ENCODE assay signal across 4 fruit fly cellular contexts in the genomic region with DNA sequence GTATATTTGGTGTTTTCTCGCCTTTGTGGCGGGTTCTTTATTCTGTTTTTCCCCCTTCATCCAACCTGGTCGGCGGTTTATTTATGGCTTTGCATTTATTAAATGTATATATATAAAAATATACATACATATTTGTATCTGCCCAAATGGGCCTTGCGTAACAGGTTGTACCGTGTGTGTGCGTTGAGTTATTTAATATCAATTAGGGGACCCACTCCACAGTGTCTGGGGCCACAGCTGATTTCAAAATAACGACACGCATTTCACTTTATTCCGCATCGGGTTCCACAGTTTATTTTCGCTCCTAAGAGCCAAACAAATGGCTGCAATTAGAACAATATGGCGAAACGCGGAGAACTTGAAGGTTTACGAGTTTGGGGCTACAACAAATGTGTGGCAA.
TF ChIP-seq lines count a peak whose summit lies in the region.

No protein-coding gene starts in this region.

- TF ChIP-seq CTCF in whole organism, embryonic (GFP tag; optimal IDR thresholded peaks at IDR 0.05; lab: Kevin White, UChicago): no peak

TF ChIP-seq in whole organism, adult, 20 proteins besides CTCF, POLR2A, EP300 and RAD21:
- no peak for TF ChIP-seq CG5204 (GFP tag; optimal IDR thresholded peaks at IDR 0.05; lab: Kevin White, UChicago)
- peak; percentile 19 for TF ChIP-seq tj (GFP tag; optimal IDR thresholded peaks at IDR 0.05; lab: Kevin White, UChicago)
TF ChIP-seq in whole organism, adult: peak in this region for 1.

TF ChIP-seq in whole organism, embryonic, 481 proteins besides CTCF, POLR2A, EP300 and RAD21:
- peak; percentile 72; the same call in 1 of the 4 replicates for TF ChIP-seq chinmo (GFP tag; IDR thresholded peaks at IDR 0.05; lab: Robert Waterston, UW; ENCODE audit: partially characterized antibody)
- no peak for TF ChIP-seq CG10147 (GFP tag; optimal IDR thresholded peaks at IDR 0.05; lab: Kevin White, UChicago)
- TF ChIP-seq pho (GFP tag; optimal IDR thresholded peaks at IDR 0.05; lab: Kevin White, UChicago): no peak
- TF ChIP-seq sd (tag; optimal IDR thresholded peaks at IDR 0.05; lab: Kevin White, UChicago): peak; percentile 40
- TF ChIP-seq CG9797 (GFP tag; optimal IDR thresholded peaks at IDR 0.05; lab: Kevin White, UChicago): no peak
- TF ChIP-seq CG2116 (GFP tag; optimal IDR thresholded peaks at IDR 0.05; lab: Kevin White, UChicago): no peak
- TF ChIP-seq zen (tag; optimal IDR thresholded peaks at IDR 0.05; lab: Kevin White, UChicago): no peak
- TF ChIP-seq kah (GFP tag; optimal IDR thresholded peaks at IDR 0.05; lab: Kevin White, UChicago): peak; percentile 35
- no peak for TF ChIP-seq Oaz (GFP tag; IDR thresholded peaks at IDR 0.05; lab: Robert Waterston, UW)
- no peak for TF ChIP-seq Med (GFP tag; lab: Kevin White, UChicago)
- TF ChIP-seq hbn (GFP tag; IDR thresholded peaks at IDR 0.05; lab: Robert Waterston, UW; ENCODE audit: partially characterized antibody): no peak
- peak; percentile 22 for TF ChIP-seq salm (tag; optimal IDR thresholded peaks at IDR 0.05; lab: Kevin White, UChicago)
- no peak for TF ChIP-seq CG3065 (GFP tag; optimal IDR thresholded peaks at IDR 0.05; lab: Kevin White, UChicago)
- TF ChIP-seq cwo (GFP tag; optimal IDR thresholded peaks at IDR 0.05; lab: Kevin White, UChicago): no peak
- peak; percentile 23 for TF ChIP-seq sqz (GFP tag; optimal IDR thresholded peaks at IDR 0.05; lab: Kevin White, UChicago)
- peak in 1 of 2 experiments; percentile 61 for TF ChIP-seq Pdp1 (GFP tag; optimal IDR thresholded peaks at IDR 0.05; lab: Kevin White, UChicago)
- peak in 1 of 2 experiments; percentile 70 for TF ChIP-seq Hr78 (GFP tag; optimal IDR thresholded peaks at IDR 0.05; lab: Kevin White, UChicago)

TF ChIP-seq in whole organism, prepupa, 60 proteins besides CTCF, POLR2A, EP300 and RAD21:
- TF ChIP-seq Sox15 (GFP tag; optimal IDR thresholded peaks at IDR 0.05; lab: Kevin White, UChicago) (no peak), vri (GFP tag; optimal IDR thresholded peaks at IDR 0.05; lab: Kevin White, UChicago) (peak; percentile 8), Eip78C (GFP tag; lab: Kevin White, UChicago) (no peak), svp (GFP tag; lab: Kevin White, UChicago) (no peak)

TF ChIP-seq in whole organism, wandering third instar larva, 38 proteins besides CTCF, POLR2A, EP300 and RAD21:
- TF ChIP-seq Rel (GFP tag; optimal IDR thresholded peaks at IDR 0.05; lab: Kevin White, UChicago): no peak
- peak; percentile 85 for TF ChIP-seq Rel (tag; optimal IDR thresholded peaks at IDR 0.05; lab: Kevin White, UChicago)
- TF ChIP-seq rgr (GFP tag; optimal IDR thresholded peaks at IDR 0.05; lab: Kevin White, UChicago): no peak
- no peak for TF ChIP-seq Abd-B (GFP tag; optimal IDR thresholded peaks at IDR 0.05; lab: Kevin White, UChicago)
- TF ChIP-seq psq (GFP tag; optimal IDR thresholded peaks at IDR 0.05; lab: Kevin White, UChicago): no peak
